Fruit fly (Drosophila melanogaster) whole organism, prepupa: ENCODE data around the gene Gr63a.

Source experiments
- Blimp-1 ChIP-seq: fragments of 200-800 bp; sonication (Bioruptor generic); optimal IDR thresholded peaks from 3 replicates; lab custom pipeline; 2017; ENCODE audit warnings: missing biosample characterization, missing genetic modification characterization, mild to moderate bottlenecking, moderate library complexity, missing genetic modification reagents
- CG10631 ChIP-seq: fragments of 200-800 bp; sonication (Bioruptor generic); optimal IDR thresholded peaks from 2 replicates; lab custom pipeline; 2016; ENCODE audit warnings: missing biosample characterization, missing genetic modification characterization
- CG11762 ChIP-seq: fragments of 200-800 bp; sonication (Bioruptor generic); optimal IDR thresholded peaks from 3 replicates; lab custom pipeline; 2016; ENCODE audit warnings: missing biosample characterization, missing genetic modification characterization; ENCODE audit not compliant: insufficient read depth
- CG11902 ChIP-seq: fragments of 200-800 bp; sonication (Bioruptor generic); optimal IDR thresholded peaks from 3 replicates; lab custom pipeline; 2016; ENCODE audit warnings: missing biosample characterization, missing genetic modification characterization
- CG15336 ChIP-seq: fragments of 200-800 bp; sonication (Bioruptor generic); IDR thresholded peaks from 2 replicates; pipeline ENCODE4 v1.3.6; 2022; ENCODE audit warnings: missing biosample characterization, missing genetic modification characterization
- CG1621 ChIP-seq: fragments of 200-800 bp; sonication (Bioruptor generic); optimal IDR thresholded peaks from 3 replicates; lab custom pipeline; 2018; ENCODE audit warnings: missing biosample characterization, mild to moderate bottlenecking, missing genetic modification characterization
- CG32006 ChIP-seq: fragments of 200-800 bp; sonication (Bioruptor generic); optimal IDR thresholded peaks from 3 replicates; lab custom pipeline; 2017; ENCODE audit warnings: missing biosample characterization, mild to moderate bottlenecking, missing genetic modification characterization
- CG34406 ChIP-seq: fragments of 200-800 bp; sonication (Bioruptor generic); optimal IDR thresholded peaks from 3 replicates; lab custom pipeline; 2016; ENCODE audit warnings: missing biosample characterization, missing genetic modification characterization
- CG3919 ChIP-seq: fragments of 200-800 bp; sonication (Bioruptor generic); optimal IDR thresholded peaks from 3 replicates; lab custom pipeline; 2016; ENCODE audit warnings: missing biosample characterization, missing genetic modification characterization
- CG4318 ChIP-seq: fragments of 200-800 bp; sonication (Bioruptor generic); optimal IDR thresholded peaks from 3 replicates; lab custom pipeline; 2017; ENCODE audit warnings: missing biosample characterization, mild to moderate bottlenecking, missing genetic modification characterization
- CG6276 ChIP-seq: fragments of 200-800 bp; sonication (Bioruptor generic); optimal IDR thresholded peaks from 2 replicates; lab custom pipeline; 2017; ENCODE audit warnings: missing biosample characterization, mild to moderate bottlenecking, missing genetic modification characterization
- CG6808 ChIP-seq: fragments of 200-800 bp; sonication (Bioruptor generic); optimal IDR thresholded peaks from 3 replicates; lab custom pipeline; 2017; ENCODE audit warnings: missing biosample characterization, missing genetic modification characterization, mild to moderate bottlenecking, moderate library complexity, missing genetic modification reagents
- CG7368 ChIP-seq: fragments of 200-800 bp; sonication (Bioruptor generic); optimal IDR thresholded peaks from 3 replicates; lab custom pipeline; 2016; ENCODE audit warnings: missing biosample characterization, missing genetic modification characterization
- CG8119 ChIP-seq: fragments of 200-800 bp; sonication (Bioruptor generic); IDR thresholded peaks from 3 replicates; pipeline ENCODE4 v1.3.6; 2022; ENCODE audit warnings: missing biosample characterization, missing genetic modification characterization
- CG8319 ChIP-seq: fragments of 200-800 bp; sonication (Bioruptor generic); optimal IDR thresholded peaks from 3 replicates; lab custom pipeline; 2016; ENCODE audit warnings: missing biosample characterization, missing genetic modification characterization
- CG9139 ChIP-seq: fragments of 200-800 bp; sonication (Bioruptor generic); optimal IDR thresholded peaks from 3 replicates; lab custom pipeline; 2017; ENCODE audit warnings: missing biosample characterization, mild to moderate bottlenecking, missing genetic modification characterization
- Eip78C ChIP-seq: fragments of 200-800 bp; sonication (Bioruptor generic); peaks from one replicate; lab custom pipeline; 2016; ENCODE audit warnings: missing biosample characterization, missing genetic modification characterization
- Ets21C ChIP-seq: fragments of 200-800 bp; sonication (Bioruptor generic); optimal IDR thresholded peaks from 3 replicates; lab custom pipeline; 2016; ENCODE audit warnings: missing biosample characterization, missing genetic modification characterization
- Ets96B ChIP-seq: fragments of 200-800 bp; optimal IDR thresholded peaks from 2 replicates; lab custom pipeline; 2019; ENCODE audit warnings: missing biosample characterization, mild to moderate bottlenecking, missing genetic modification characterization, moderate library complexity
- Gug ChIP-seq: fragments of 200-800 bp; sonication (Bioruptor generic); IDR thresholded peaks from 2 replicates; pipeline ENCODE4 v1.3.6; 2022; ENCODE audit warnings: missing biosample characterization, missing genetic modification characterization
- Hr38 ChIP-seq: sonication (Bioruptor generic); optimal IDR thresholded peaks from 2 replicates; lab custom pipeline; 2016; ENCODE audit warnings: missing biosample characterization, missing genetic modification characterization
- Hr39 ChIP-seq: fragments of 200-800 bp; sonication (Bioruptor generic); optimal IDR thresholded peaks from 2 replicates; lab custom pipeline; 2016; ENCODE audit warnings: missing biosample characterization, missing genetic modification characterization
- Hr4 ChIP-seq: fragments of 200-800 bp; sonication (Bioruptor generic); optimal IDR thresholded peaks from 3 replicates; lab custom pipeline; 2016; ENCODE audit warnings: missing biosample characterization, missing genetic modification characterization
- Lpt ChIP-seq: fragments of 200-800 bp; sonication (Bioruptor generic); optimal IDR thresholded peaks from 3 replicates; lab custom pipeline; 2016; ENCODE audit warnings: missing biosample characterization, missing genetic modification characterization
- Met ChIP-seq: fragments of 200-800 bp; sonication (Bioruptor generic); optimal IDR thresholded peaks from 3 replicates; lab custom pipeline; 2016; ENCODE audit warnings: missing biosample characterization, missing genetic modification characterization
- Smox ChIP-seq: fragments of 200-800 bp; sonication (Bioruptor generic); optimal IDR thresholded peaks from 3 replicates; lab custom pipeline; 2016; ENCODE audit warnings: missing biosample characterization, missing genetic modification characterization
- Sox102F ChIP-seq: fragments of 200-800 bp; sonication (Bioruptor generic); optimal IDR thresholded peaks from 2 replicates; lab custom pipeline; 2016; ENCODE audit warnings: missing biosample characterization, mild to moderate bottlenecking, missing genetic modification characterization
- Sox15 ChIP-seq: fragments of 200-800 bp; sonication (Bioruptor generic); optimal IDR thresholded peaks from 3 replicates; lab custom pipeline; 2016; ENCODE audit warnings: missing biosample characterization, missing genetic modification characterization
- cyc ChIP-seq: fragments of 200-800 bp; sonication (Bioruptor generic); optimal IDR thresholded peaks from 3 replicates; lab custom pipeline; 2016; ENCODE audit warnings: missing biosample characterization, missing genetic modification characterization
- dsx ChIP-seq: fragments of 200-800 bp; optimal IDR thresholded peaks from 3 replicates; lab custom pipeline; 2019; ENCODE audit warnings: missing biosample characterization, mild to moderate bottlenecking, missing genetic modification characterization, moderate library complexity; ENCODE audit not compliant: poor library complexity, severe bottlenecking
- fd85E ChIP-seq: fragments of 200-800 bp; sonication (Bioruptor generic); optimal IDR thresholded peaks from 3 replicates; lab custom pipeline; 2016; ENCODE audit warnings: missing biosample characterization, missing genetic modification characterization
- fkh ChIP-seq: fragments of 200-800 bp; sonication (Bioruptor generic); optimal IDR thresholded peaks from 3 replicates; lab custom pipeline; 2017; ENCODE audit warnings: missing biosample characterization, mild to moderate bottlenecking, missing genetic modification characterization, moderate library complexity
- lz ChIP-seq: fragments of 200-800 bp; sonication (Bioruptor generic); optimal IDR thresholded peaks from 3 replicates; lab custom pipeline; 2016; ENCODE audit warnings: missing biosample characterization, missing genetic modification characterization
- pdm3 ChIP-seq: fragments of 200-800 bp; sonication (Bioruptor generic); optimal IDR thresholded peaks from 3 replicates; lab custom pipeline; 2016; ENCODE audit warnings: missing biosample characterization, missing genetic modification characterization
- salr ChIP-seq, 2 experiments: fragments of 200-800 bp; sonication (Bioruptor generic); optimal IDR thresholded peaks; 3 replicates each; lab custom pipeline; 2016 to 2018; ENCODE audit warnings: missing biosample characterization in 2 of 2, missing genetic modification characterization in 2 of 2, mild to moderate bottlenecking in 1 of 2
- ss ChIP-seq, 2 experiments: fragments of 200-800 bp; sonication (Bioruptor generic); optimal IDR thresholded peaks; 2 replicates in 1 of 2; 3 replicates in 1 of 2; lab custom pipeline; 2017 to 2018; ENCODE audit warnings: mild to moderate bottlenecking in 2 of 2, missing biosample characterization in 2 of 2, missing genetic modification characterization in 2 of 2, moderate library complexity in 1 of 2
- svp ChIP-seq: fragments of 200-800 bp; sonication (Bioruptor generic); peaks from one replicate; lab custom pipeline; 2016; ENCODE audit warnings: missing biosample characterization, missing genetic modification characterization
- vri ChIP-seq: fragments of 200-800 bp; sonication (Bioruptor generic); optimal IDR thresholded peaks from 3 replicates; lab custom pipeline; 2016; ENCODE audit warnings: missing biosample characterization, mild to moderate bottlenecking, missing genetic modification characterization

The Gr63a gene

dm6 chr3L:3928205-3928942 lies 32.0 kb upstream of the Gr63a start (continued):
- TF ChIP-seq Lpt (peak; percentile 53), Eip78C (GFP tag; lab: Kevin White, UChicago) (peak; percentile 93), CG34406 (GFP tag; lab: Kevin White, UChicago) (peak; percentile 91), CG9139 (no peak), CG8119 (GFP tag; lab: Robert Waterston, UW) (peak; percentile 82), vri (GFP tag; lab: Kevin White, UChicago) (peak; percentile 92), Hr4 (GFP tag; lab: Kevin White, UChicago) (peak; percentile 78), CG3919 (GFP tag; lab: Kevin White, UChicago) (peak; percentile 80), svp (peak; percentile 96), Hr38 (GFP tag; lab: Kevin White, UChicago) (no peak), Sox15 (peak; percentile 86), CG32006 (peak; percentile 75), Sox102F (peak; percentile 91), Ets21C (GFP tag; lab: Kevin White, UChicago) (peak; percentile 81), CG7368 (GFP tag; lab: Kevin White, UChicago) (peak; percentile 73), CG11762 (GFP tag; lab: Kevin White, UChicago) (peak; percentile 62), lz (GFP tag; lab: Kevin White, UChicago) (peak; percentile 85), cyc (GFP tag; lab: Kevin White, UChicago) (peak; percentile 89), Gug (GFP tag; lab: Robert Waterston, UW) (peak; percentile 70), Blimp-1 (GFP tag; lab: Kevin White, UChicago) (peak; percentile 63), CG4318 (GFP tag; lab: Kevin White, UChicago) (peak; percentile 55), Smox (GFP tag; lab: Kevin White, UChicago) (peak; percentile 90), pdm3 (peak; percentile 88), Ets96B (tag; lab: Kevin White, UChicago) (peak; percentile 55), CG10631 (GFP tag; lab: Kevin White, UChicago) (peak; percentile 68), ss (GFP tag; optimal IDR thresholded peaks at IDR 0.05; lab: Kevin White, UChicago) (peak in 1 of 2 experiments; percentile 35), salr (GFP tag; optimal IDR thresholded peaks at IDR 0.05; lab: Kevin White, UChicago) (peak; percentile 51 to 62), CG8319 (GFP tag; lab: Kevin White, UChicago) (peak; percentile 71), Met (peak; percentile 93), CG15336 (GFP tag; lab: Robert Waterston, UW) (peak; percentile 78), dsx (peak; percentile 60)

- TF ChIP-seq fkh (GFP tag; lab: Kevin White, UChicago) (no peak), CG6808 (GFP tag; lab: Kevin White, UChicago) (no peak), CG6276 (GFP tag; lab: Kevin White, UChicago) (no peak), salr (GFP tag; optimal IDR thresholded peaks at IDR 0.05; lab: Kevin White, UChicago) (no peak), CG1621 (no peak), fd85E (GFP tag; lab: Kevin White, UChicago) (no peak), CG15336 (GFP tag; lab: Robert Waterston, UW) (no peak), CG4318 (GFP tag; lab: Kevin White, UChicago) (no peak), Hr39 (GFP tag; lab: Kevin White, UChicago) (no peak), Eip78C (GFP tag; lab: Kevin White, UChicago) (no peak), CG11902 (GFP tag; lab: Kevin White, UChicago) (no peak), CG3919 (GFP tag; lab: Kevin White, UChicago) (no peak), pdm3 (no peak), CG8319 (GFP tag; lab: Kevin White, UChicago) (no peak), CG11762 (GFP tag; lab: Kevin White, UChicago) (no peak), Met (no peak)
- TF ChIP-seq, all 60 proteins: peak for 0
These were observed 31.1 kb upstream of the Gr63a start for dm6 chr3L:3927462-3927861.
